Worm (Caenorhabditis elegans): Measurements from ENCODE around the gene cwf-19L1.
"Not testable (repeated sequence)": the region's sequence is repeated elsewhere in the genome, so short reads cannot be mapped to it uniquely, and the experiment has no call there.

cwf-19L1 gene

DNA sequence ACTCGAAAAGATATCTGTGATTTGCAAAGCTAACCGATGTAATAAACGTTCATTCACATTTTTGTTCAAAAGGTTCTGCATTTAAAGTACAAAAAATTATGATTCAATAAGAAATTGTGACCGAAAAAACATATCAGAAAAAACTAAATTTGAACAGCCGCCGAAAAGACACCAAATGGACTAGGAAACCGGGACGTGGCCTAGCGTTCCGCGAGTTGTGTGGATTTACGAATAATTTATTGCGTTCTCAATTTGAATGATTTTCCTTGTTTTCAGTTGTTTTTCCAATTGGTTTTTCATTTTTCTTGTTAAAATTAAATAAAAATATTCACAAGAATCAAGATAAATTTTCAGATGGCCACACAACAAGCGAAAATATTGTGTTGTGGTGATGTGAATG, at the start of gene cwf-19L1 (continued):
- TF ChIP-seq F49E8.2 (tag; optimal IDR thresholded peaks at IDR 0.05; ENCODE audit: borderline replicate concordance) (no peak), php-3 (GFP tag; IDR thresholded peaks at IDR 0.05) (0 out of 2 replicates have a peak, but pooled peaks have one; percentile 7)

DNA sequence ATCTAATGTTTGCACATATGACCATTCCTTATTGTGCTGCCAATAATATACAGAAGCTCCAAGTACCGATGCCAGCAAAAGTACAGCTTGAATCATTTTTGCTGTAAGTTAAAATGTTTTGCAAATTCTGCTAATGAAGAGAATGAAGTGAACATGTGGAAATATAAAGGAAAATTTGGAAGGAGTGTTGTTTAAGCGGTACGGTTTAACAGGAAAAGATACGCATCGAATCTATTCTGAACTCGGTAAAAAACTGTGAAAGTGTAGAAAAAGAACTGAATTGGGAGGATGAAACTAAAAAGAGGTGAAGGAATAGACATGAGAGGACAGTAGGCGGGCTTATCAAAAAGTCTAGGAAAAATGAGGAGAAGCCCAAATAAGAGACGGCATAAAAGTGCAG, 44.3 kb upstream of the cwf-19L1 start, which contains the start of gene Y38A10A.2:
Gene Y38A10A.2, minus strand, starts transcription at position 101 of the 400 bp plus-strand sequence.
- TF ChIP-seq ceh-82 (tag; optimal IDR thresholded peaks at IDR 0.05), result no peak
- no peak for TF ChIP-seq mxl-3 (GFP tag; optimal IDR thresholded peaks at IDR 0.05)
- TF ChIP-seq dmd-9 (GFP tag; IDR thresholded peaks at IDR 0.05), result no peak
- peak; percentile 10 for TF ChIP-seq aha-1 (tag)
- TF ChIP-seq nhr-42 (GFP tag; IDR thresholded peaks at IDR 0.05), result no peak

DNA sequence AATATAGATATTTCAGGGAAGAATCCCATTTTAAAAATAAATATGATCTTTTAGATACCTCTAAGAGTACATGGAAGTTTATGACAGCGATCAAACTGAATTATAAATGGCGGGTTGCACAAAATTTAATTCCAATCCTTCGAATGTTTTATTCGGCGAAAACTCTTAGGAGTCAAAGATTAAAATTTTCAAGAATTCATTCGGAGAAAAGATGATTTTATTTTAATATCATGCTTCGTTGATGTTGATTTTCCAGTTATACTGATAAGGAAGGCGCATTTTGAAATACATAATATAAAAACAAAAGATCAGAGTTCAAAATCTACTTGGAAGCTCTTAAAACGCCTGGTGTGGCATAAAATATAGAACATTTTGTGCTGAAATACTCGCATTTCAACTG, 40.5 kb upstream of the cwf-19L1 start, which contains the start of gene srh-10:
Gene srh-10, minus strand, starts transcription at position 29 of the 400 bp plus-strand sequence.
- TF ChIP-seq dmd-6 (GFP tag; IDR thresholded peaks at IDR 0.05), result no peak

DNA sequence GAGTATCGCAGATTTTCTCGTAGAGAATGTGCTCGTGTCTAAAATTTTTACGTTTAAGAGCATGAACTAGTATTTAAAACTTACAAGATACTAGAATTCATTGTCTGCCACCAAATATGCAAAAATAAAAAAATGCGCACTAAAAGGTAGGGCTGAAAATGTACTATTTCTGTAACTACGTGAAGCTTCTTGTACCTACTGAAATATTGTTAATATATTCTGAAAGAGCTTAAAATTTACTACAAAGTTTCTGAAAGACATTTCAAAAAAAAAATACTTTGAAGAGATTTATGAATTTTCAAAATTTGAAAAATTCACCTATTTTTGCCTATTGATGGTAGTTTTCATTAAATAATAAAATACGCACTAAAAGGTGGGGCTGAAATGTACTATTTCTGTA, 37.7 kb upstream of the cwf-19L1 start, which contains the start of gene fbxa-214:
Gene fbxa-214, minus strand, starts transcription at position 101 of the 400 bp plus-strand sequence.
- not testable (repeated sequence) for TF ChIP-seq set-16 (GFP tag; IDR thresholded peaks at IDR 0.05); rbr-2 (tag; optimal IDR thresholded peaks at IDR 0.05); T26A8.4 (GFP tag; IDR thresholded peaks at IDR 0.05)

DNA sequence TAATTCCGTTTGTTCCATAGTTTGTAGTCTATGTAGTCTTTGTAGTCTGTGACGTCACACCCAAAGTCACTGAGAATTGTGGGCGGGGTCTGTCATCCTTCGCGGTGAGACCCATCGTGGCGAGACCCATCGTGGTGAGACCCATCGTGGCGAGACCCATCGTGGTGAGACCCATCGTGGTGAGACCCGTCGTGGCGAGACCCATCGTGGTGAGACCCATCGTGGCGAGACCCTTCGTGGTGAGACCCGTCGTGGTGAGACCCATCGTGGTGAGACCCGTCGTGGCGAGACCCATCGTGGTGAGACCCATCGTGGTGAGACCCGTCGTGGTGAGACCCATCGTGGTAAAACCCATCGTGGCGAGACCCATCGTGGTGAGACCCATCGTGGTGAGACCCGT, 36.1 kb upstream of the cwf-19L1 start:
- TF ChIP-seq set-16 (GFP tag; IDR thresholded peaks at IDR 0.05), result peak; percentile 88; the same call in 1 of the 2 replicates
- 0 out of 2 replicates have a peak, but pooled peaks have one; percentile 5 for TF ChIP-seq tra-1 (GFP tag; IDR thresholded peaks at IDR 0.05)

DNA sequence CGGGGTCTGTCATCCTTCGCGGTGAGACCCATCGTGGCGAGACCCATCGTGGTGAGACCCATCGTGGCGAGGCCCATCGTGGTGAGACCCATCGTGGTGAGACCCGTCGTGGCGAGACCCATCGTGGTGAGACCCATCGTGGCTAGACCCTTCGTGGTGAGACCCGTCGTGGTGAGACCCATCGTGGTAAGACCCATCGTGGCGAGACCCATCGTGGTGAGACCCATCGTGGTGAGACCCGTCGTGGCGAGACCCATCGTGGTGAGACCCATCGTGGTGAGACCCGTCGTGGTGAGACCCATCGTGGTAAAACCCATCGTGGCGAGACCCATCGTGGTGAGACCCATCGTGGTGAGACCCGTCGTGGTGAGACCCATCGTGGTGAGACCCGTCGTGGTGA, 16.0 kb upstream of the cwf-19L1 start:
- peak; percentile 71 for TF ChIP-seq set-16 (GFP tag; IDR thresholded peaks at IDR 0.05)

DNA sequence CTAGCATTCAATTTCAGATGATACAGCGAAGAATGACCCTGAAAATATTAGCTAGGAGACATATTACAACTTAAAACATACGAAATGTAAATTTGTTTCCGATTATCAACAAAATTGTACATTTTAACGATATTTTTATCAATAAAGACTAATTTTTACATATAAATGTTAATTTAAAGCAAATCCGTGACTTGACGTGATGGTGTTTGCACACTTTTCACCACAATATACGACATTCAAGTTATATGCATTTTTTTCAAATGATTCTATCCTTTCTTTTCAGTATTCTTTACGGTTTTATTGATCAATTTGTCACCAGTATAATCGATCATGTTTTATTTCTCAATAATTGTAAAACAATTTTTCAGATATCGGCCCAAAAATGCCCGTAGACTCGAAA, 11.8 kb upstream of the cwf-19L1 start, which contains the start of gene Y38A10A.7:
Gene Y38A10A.7, plus strand, starts transcription at position 369 of the 400 bp plus-strand sequence.
- no peak for TF ChIP-seq F49E8.2 (tag; optimal IDR thresholded peaks at IDR 0.05; ENCODE audit: borderline replicate concordance)
- no peak for TF ChIP-seq fkh-10 (GFP tag; optimal IDR thresholded peaks at IDR 0.05)
- TF ChIP-seq unc-130 (GFP tag; optimal IDR thresholded peaks at IDR 0.05), result no peak
- TF ChIP-seq dmd-6 (GFP tag; IDR thresholded peaks at IDR 0.05), result no peak
- TF ChIP-seq dpl-1 (GFP tag; optimal IDR thresholded peaks at IDR 0.05), result peak; percentile 56
- peak in 1 of 2 experiments; percentile 41 for TF ChIP-seq lsy-2 (tag; optimal IDR thresholded peaks at IDR 0.05)
- no peak for TF ChIP-seq lin-13 (GFP tag; optimal IDR thresholded peaks at IDR 0.05)
- peak; percentile 51 for TF ChIP-seq T20F7.1 (GFP tag; optimal IDR thresholded peaks at IDR 0.05)
- TF ChIP-seq lin-38 (GFP tag; IDR thresholded peaks at IDR 0.05), result 0 out of 2 replicates have a peak, but pooled peaks have one; percentile 4
- TF ChIP-seq snpc-1.2 (GFP tag; IDR thresholded peaks at IDR 0.05), result no peak
- TF ChIP-seq mes-2 (tag; optimal IDR thresholded peaks at IDR 0.05; ENCODE audit: poor library complexity, severe bottlenecking), result peak; percentile 32
- TF ChIP-seq nhr-28 (tag; optimal IDR thresholded peaks at IDR 0.05), result peak; percentile 4
- TF ChIP-seq dve-1 (tag; optimal IDR thresholded peaks at IDR 0.05; ENCODE audit: insufficient read depth), result peak; percentile 3
- TF ChIP-seq ceh-32 (tag; optimal IDR thresholded peaks at IDR 0.05; ENCODE audit: poor library complexity), result no peak
- no peak for TF ChIP-seq egl-27 (tag; optimal IDR thresholded peaks at IDR 0.05)
- no peak for TF ChIP-seq nhr-76 (tag; optimal IDR thresholded peaks at IDR 0.05)
- TF ChIP-seq aha-1 (tag), result peak; percentile 17
